Worm (Caenorhabditis elegans): ENCODE results near the gene lgc-33.

- no peak for TF ChIP-seq him-1 (tag; optimal IDR thresholded peaks at IDR 0.05)
- no peak for TF ChIP-seq dao-5 (tag; optimal IDR thresholded peaks at IDR 0.05)
- no peak for TF ChIP-seq W03F9.2 (tag; optimal IDR thresholded peaks at IDR 0.05)
Observed at ce11 chrIV:842095-842494, 3.2 kb upstream of the lgc-33 start, which contains the start of gene Y55F3BR.6.

Measured in whole organism, L4/young adult.